Worm (Caenorhabditis elegans) whole organism, L3 larva: Measurements from ENCODE around the gene Y48G9A.11.

Experiments
- egl-27 ChIP-seq: sonication (generic microtip); optimal IDR thresholded peaks from 4 replicates; lab custom pipeline; 2017; ENCODE audit warnings: missing biosample characterization, missing genetic modification reagents, missing genetic modification characterization
- lin-15B ChIP-seq: fragments of 150-350 bp; optimal IDR thresholded peaks from 2 replicates; lab custom pipeline; 2014; ENCODE audit warnings: missing biosample characterization, missing genetic modification characterization
- nfya-1 ChIP-seq: sonication (generic microtip); optimal IDR thresholded peaks from 2 replicates; lab custom pipeline; 2017; ENCODE audit warnings: missing genetic modification characterization, mild to moderate bottlenecking, missing compliant biosample characterization, antibody characterized with exemption, moderate library complexity; ENCODE audit not compliant: insufficient read depth
- nhr-11 ChIP-seq: fragments of 150-350 bp; optimal IDR thresholded peaks from 2 replicates; lab custom pipeline; 2014; ENCODE audit warnings: missing biosample characterization, missing genetic modification characterization
- nhr-237 ChIP-seq: fragments of 150-350 bp; optimal IDR thresholded peaks from 2 replicates; lab custom pipeline; 2014; ENCODE audit warnings: missing biosample characterization, missing genetic modification characterization
- nhr-28 ChIP-seq: fragments of 150-350 bp; optimal IDR thresholded peaks from 2 replicates; lab custom pipeline; 2014; ENCODE audit warnings: missing biosample characterization, missing genetic modification characterization
- nhr-76 ChIP-seq: fragments of 150-350 bp; sonication (generic microtip); optimal IDR thresholded peaks from 5 replicates; lab custom pipeline; 2014; ENCODE audit warnings: missing biosample characterization, missing genetic modification characterization
- snpc-4 ChIP-seq: fragments of 150-350 bp; optimal IDR thresholded peaks from 2 replicates; lab custom pipeline; 2014; ENCODE audit warnings: missing biosample characterization, missing genetic modification characterization
- ztf-4 ChIP-seq: fragments of 150-350 bp; optimal IDR thresholded peaks from 2 replicates; lab custom pipeline; 2014; ENCODE audit warnings: missing biosample characterization, missing genetic modification characterization

DNA sequence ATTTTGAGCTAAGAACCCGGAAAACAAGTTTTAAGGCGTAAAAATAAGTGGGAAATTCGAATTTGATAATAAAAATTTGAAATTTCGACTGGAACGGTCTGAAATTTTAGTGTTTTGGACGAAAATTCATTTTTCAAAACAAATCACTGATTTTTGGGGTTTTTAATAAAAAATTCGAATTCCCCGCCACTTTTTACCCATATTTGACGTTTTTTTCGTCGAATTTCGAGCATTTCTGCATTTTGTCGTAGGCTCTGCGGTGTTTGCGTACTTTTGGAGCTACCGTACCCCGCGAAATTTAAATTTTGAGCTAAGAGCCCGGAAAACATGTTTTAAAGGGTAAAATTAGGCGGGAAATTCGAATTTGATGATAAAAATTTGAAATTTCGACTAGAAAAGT lies 33.9 kb upstream of the Y48G9A.11 start:
- TF ChIP-seq lin-15B (no peak), egl-27 (no peak), nhr-76 (tag; lab: Kevin White, UChicago) (no peak), ztf-4 (tag; lab: Kevin White, UChicago) (no peak), nhr-28 (no peak), nfya-1 (tag; lab: Kevin White, UChicago) (no peak), snpc-4 (tag; lab: Kevin White, UChicago) (no peak), nhr-237 (tag; lab: Kevin White, UChicago) (no peak), nhr-11 (tag; lab: Kevin White, UChicago) (no peak)
